Worm (Caenorhabditis elegans) whole organism, early embryonic: ENCODE results near the gene glb-31.
"Not testable (repeated sequence)": the region's sequence is repeated elsewhere in the genome, so short reads cannot be mapped to it uniquely, and the experiment has no call there.

Experiments used
- B0310.2 ChIP-seq: sonication (generic microtip); optimal IDR thresholded peaks from 2 replicates; lab custom pipeline; 2016; ENCODE audit warnings: mild to moderate bottlenecking, missing genetic modification characterization, missing compliant biosample characterization
- F13C5.2 ChIP-seq: sonication (generic microtip); optimal IDR thresholded peaks from 2 replicates; lab custom pipeline; 2017; ENCODE audit warnings: mild to moderate bottlenecking, missing genetic modification characterization, inconsistent platforms, missing compliant biosample characterization
- aly-1 ChIP-seq: sonication (generic microtip); optimal IDR thresholded peaks from 2 replicates; lab custom pipeline; 2016; ENCODE audit warnings: missing genetic modification characterization, missing compliant biosample characterization
- ama-1 ChIP-seq: fragments of 150-350 bp; optimal IDR thresholded peaks from 2 replicates; lab custom pipeline; 2014
- ceh-13 ChIP-seq: fragments of 200-800 bp; sonication (Bioruptor generic); optimal IDR thresholded peaks from 2 replicates; lab custom pipeline; 2018; ENCODE audit warnings: mild to moderate bottlenecking, missing genetic modification characterization, missing compliant biosample characterization
- ceh-36 ChIP-seq: sonication (generic microtip); optimal IDR thresholded peaks from 2 replicates; lab custom pipeline; 2016; ENCODE audit warnings: missing genetic modification characterization, inconsistent platforms, missing compliant biosample characterization
- ets-7 ChIP-seq: sonication (generic microtip); optimal IDR thresholded peaks from 2 replicates; lab custom pipeline; 2016; ENCODE audit warnings: missing genotype, missing genetic modification characterization, missing compliant biosample characterization
- flt-1 ChIP-seq: fragments of 200-800 bp; sonication (Bioruptor generic); IDR thresholded peaks from 2 replicates; pipeline ENCODE4 v1.3.6; 2022; ENCODE audit warnings: missing genetic modification characterization, missing compliant biosample characterization
- hmbx-1 ChIP-seq: sonication (generic microtip); optimal IDR thresholded peaks from 2 replicates; lab custom pipeline; 2016; ENCODE audit warnings: mild to moderate bottlenecking, missing genetic modification characterization, missing compliant biosample characterization
- hmg-4 ChIP-seq: fragments of 200-800 bp; sonication (Bioruptor generic); optimal IDR thresholded peaks from 2 replicates; lab custom pipeline; 2018; ENCODE audit warnings: mild to moderate bottlenecking, missing genetic modification characterization, missing compliant biosample characterization
- hnd-1 ChIP-seq: sonication (generic microtip); optimal IDR thresholded peaks from 2 replicates; lab custom pipeline; 2016; ENCODE audit warnings: missing genetic modification characterization, missing compliant biosample characterization
- pes-1 ChIP-seq: fragments of 200-800 bp; sonication (Bioruptor generic); IDR thresholded peaks from 2 replicates; pipeline ENCODE4 v1.3.6; 2022; ENCODE audit warnings: missing genetic modification reagents, missing genetic modification characterization, missing compliant biosample characterization
- scrt-1 ChIP-seq: fragments of 200-800 bp; sonication (Bioruptor generic); IDR thresholded peaks from 2 replicates; pipeline ENCODE4 v1.3.6; 2022; ENCODE audit warnings: missing genetic modification characterization, missing compliant biosample characterization
- sea-1 ChIP-seq: fragments of 200-800 bp; sonication (Bioruptor generic); conservative IDR thresholded peaks from 2 replicates; pipeline ENCODE4 v1.3.6; 2022; ENCODE audit warnings: missing genetic modification characterization, missing compliant biosample characterization
- tbx-11 ChIP-seq: fragments of 200-800 bp; sonication (Bioruptor generic); IDR thresholded peaks from 2 replicates; pipeline ENCODE4 v1.3.6; 2022; ENCODE audit warnings: missing genetic modification characterization, missing compliant biosample characterization
- tbx-37 ChIP-seq: fragments of 200-800 bp; sonication (Bioruptor generic); conservative IDR thresholded peaks from 2 replicates; pipeline ENCODE4 v1.3.6; 2022; ENCODE audit warnings: missing genetic modification reagents, missing genetic modification characterization, missing compliant biosample characterization
- tra-4 ChIP-seq: sonication (generic microtip); optimal IDR thresholded peaks from 2 replicates; lab custom pipeline; 2017; ENCODE audit warnings: missing genetic modification characterization, missing compliant biosample characterization

Gene glb-31

ce11 chrII:1297044-1297696 is 4.3 kb downstream of the glb-31 start:
- TF ChIP-seq ets-7 (tag; lab: Kevin White, UChicago) = no peak
- no peak for TF ChIP-seq tbx-37 (GFP tag; lab: Robert Waterston, UW)
- no peak for TF ChIP-seq aly-1 (tag; lab: Kevin White, UChicago)
- TF ChIP-seq scrt-1 (GFP tag; lab: Robert Waterston, UW) = no peak
- TF ChIP-seq ceh-13 (GFP tag; lab: Kevin White, UChicago) = no peak
- no peak for TF ChIP-seq tbx-11 (GFP tag; lab: Robert Waterston, UW)
- no peak for TF ChIP-seq ama-1 (lab: Kevin White, UChicago)

DNA sequence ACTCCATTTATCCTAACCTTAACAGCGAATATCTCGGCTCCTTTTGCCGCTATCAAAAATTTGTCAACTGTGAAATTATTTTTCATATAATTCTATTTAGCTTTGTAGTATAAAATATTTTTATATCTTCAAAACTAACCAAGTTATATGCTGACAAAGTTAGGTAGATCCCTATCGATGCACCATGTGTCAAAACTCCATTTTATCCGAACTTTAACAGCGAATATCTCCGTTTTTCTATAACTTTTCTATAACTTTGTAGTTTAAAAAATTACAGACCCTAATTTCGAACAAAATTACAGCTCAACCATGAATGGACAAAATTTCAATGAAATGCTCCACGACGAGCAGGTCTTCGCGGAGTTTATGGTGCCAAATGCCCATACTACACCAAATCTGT is 5.7 kb downstream of the glb-31 start, which contains the start of gene Y57G7A.2:
Gene Y57G7A.2 (plus strand): TSS at position 301 of the 400 bp plus-strand sequence.
- TF ChIP-seq ets-7 (tag; lab: Kevin White, UChicago) = no peak
- no peak for TF ChIP-seq sea-1 (GFP tag; lab: Robert Waterston, UW)
- no peak for TF ChIP-seq B0310.2
- no peak for TF ChIP-seq tra-4
- no peak for TF ChIP-seq tbx-11 (GFP tag; lab: Robert Waterston, UW)
- TF ChIP-seq F13C5.2 (tag; lab: Kevin White, UChicago) = no peak
- TF ChIP-seq hmbx-1 (tag; lab: Kevin White, UChicago) = no peak
- TF ChIP-seq tbx-37 (GFP tag; lab: Robert Waterston, UW) = no peak
- no peak for TF ChIP-seq aly-1 (tag; lab: Kevin White, UChicago)
- no peak for TF ChIP-seq ama-1 (lab: Kevin White, UChicago)
- TF ChIP-seq ceh-36 = no peak
- no peak for TF ChIP-seq hnd-1
- TF ChIP-seq ceh-13 (GFP tag; lab: Kevin White, UChicago) = no peak
- no peak for TF ChIP-seq pes-1
- no peak for TF ChIP-seq flt-1
- TF ChIP-seq hmg-4 (GFP tag; lab: Kevin White, UChicago) = no peak
- TF ChIP-seq scrt-1 (GFP tag; lab: Robert Waterston, UW) = no peak

DNA sequence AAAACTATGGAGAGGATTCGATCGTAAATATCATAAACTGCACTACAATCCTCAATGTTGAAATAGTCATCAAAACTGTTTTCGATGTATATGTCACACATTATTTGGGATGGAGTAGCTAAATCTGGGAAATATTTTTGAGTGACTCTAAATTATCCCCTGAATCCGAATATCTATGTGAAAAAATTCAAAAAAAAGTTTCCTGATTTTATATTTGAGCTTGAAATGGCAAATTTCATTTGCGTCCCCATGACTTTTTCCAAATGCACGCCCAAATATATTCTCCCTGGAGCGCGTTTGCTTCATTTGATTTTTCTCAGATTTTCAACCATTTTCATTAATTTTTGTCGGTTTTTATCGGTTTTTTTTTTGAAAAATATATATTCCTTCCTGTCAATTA is 8.3 kb downstream of the glb-31 start, which contains the start of gene srz-64:
Gene srz-64 (minus strand): TSS at position 101 of the 400 bp plus-strand sequence.
- TF ChIP-seq scrt-1 (GFP tag; lab: Robert Waterston, UW) = no peak
- TF ChIP-seq B0310.2 = no peak
- TF ChIP-seq tra-4 = no peak
- TF ChIP-seq sea-1 (GFP tag; lab: Robert Waterston, UW) = no peak
- no peak for TF ChIP-seq F13C5.2 (tag; lab: Kevin White, UChicago)
- TF ChIP-seq hnd-1 = no peak
- TF ChIP-seq flt-1 = no peak
- TF ChIP-seq hmbx-1 (tag; lab: Kevin White, UChicago) = no peak
- no peak for TF ChIP-seq ceh-36
- no peak for TF ChIP-seq aly-1 (tag; lab: Kevin White, UChicago)
- TF ChIP-seq tbx-37 (GFP tag; lab: Robert Waterston, UW) = no peak
- no peak for TF ChIP-seq tbx-11 (GFP tag; lab: Robert Waterston, UW)
- TF ChIP-seq ets-7 (tag; lab: Kevin White, UChicago) = no peak
- TF ChIP-seq ama-1 (lab: Kevin White, UChicago) = no peak
- TF ChIP-seq ceh-13 (GFP tag; lab: Kevin White, UChicago) = no peak
- TF ChIP-seq pes-1 = no peak
- no peak for TF ChIP-seq hmg-4 (GFP tag; lab: Kevin White, UChicago)

DNA sequence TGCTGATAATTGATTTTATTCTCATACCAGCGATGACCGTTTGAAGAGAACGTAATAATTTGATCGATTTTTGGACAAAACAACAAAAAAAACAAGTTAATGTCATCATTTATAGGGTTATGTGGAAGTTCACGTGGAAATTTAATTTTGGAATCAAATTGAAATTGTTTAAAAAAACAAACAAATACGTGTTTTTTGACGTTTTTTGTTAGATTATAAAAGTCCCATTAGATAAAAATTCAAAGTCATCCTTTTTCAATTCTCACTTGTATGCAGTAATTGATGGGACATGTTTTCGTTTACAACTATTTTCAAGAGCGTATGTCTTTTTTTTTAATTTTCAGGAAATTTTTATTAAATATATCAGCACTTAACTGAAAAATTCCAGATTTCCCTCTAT is 15.9 kb downstream of the glb-31 start, which contains the start of the genes Y57G7A.6 and Y57G7A.3:
Gene Y57G7A.6 (minus strand): TSS at position 101 of the 400 bp plus-strand sequence.
Gene Y57G7A.3 (plus strand): TSS at position 269 of the 400 bp plus-strand sequence.
- TF ChIP-seq B0310.2 = no peak
- TF ChIP-seq hnd-1 = no peak
- no peak for TF ChIP-seq F13C5.2 (tag; lab: Kevin White, UChicago)
- no peak for TF ChIP-seq scrt-1 (GFP tag; lab: Robert Waterston, UW)
- no peak for TF ChIP-seq ama-1 (lab: Kevin White, UChicago)
- no peak for TF ChIP-seq aly-1 (tag; lab: Kevin White, UChicago)
- TF ChIP-seq ceh-36 = no peak
- no peak for TF ChIP-seq hmbx-1 (tag; lab: Kevin White, UChicago)
- no peak for TF ChIP-seq sea-1 (GFP tag; lab: Robert Waterston, UW)
- no peak for TF ChIP-seq ceh-13 (GFP tag; lab: Kevin White, UChicago)

- no peak for TF ChIP-seq flt-1
Observed at ce11 chrII:1284985-1285384, 16.5 kb downstream of the glb-31 start.

- not testable (repeated sequence) for TF ChIP-seq aly-1 (tag; lab: Kevin White, UChicago); scrt-1 (GFP tag; lab: Robert Waterston, UW); ets-7 (tag; lab: Kevin White, UChicago)
Observed at ce11 chrII:1278350-1278749, 23.1 kb downstream of the glb-31 start, which contains the start of gene srz-63. Gene srz-63, plus strand, starts transcription at chrII:1278650.

DNA sequence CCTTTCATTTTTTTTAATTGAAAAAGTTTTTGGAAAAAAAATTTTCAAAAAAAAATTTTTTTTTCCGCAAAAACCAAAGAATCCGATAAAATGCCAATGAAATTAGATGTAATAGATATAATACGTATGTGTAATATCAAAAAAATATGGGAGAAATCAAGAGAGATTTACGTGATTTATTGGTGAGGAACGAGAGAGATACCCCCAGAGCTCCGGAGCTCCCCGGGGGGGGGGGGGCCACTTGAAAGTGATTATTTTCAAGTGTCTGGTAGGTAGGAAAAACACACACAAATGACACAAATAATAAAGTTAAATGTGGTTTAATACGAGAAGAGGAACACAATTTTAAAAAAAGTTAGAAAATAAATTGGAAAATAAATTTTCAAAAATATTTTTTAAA is 24.7 kb downstream of the glb-31 start, which contains the start of gene Y57G7A.11:
Gene Y57G7A.11 (minus strand): TSS at position 101 of the 400 bp plus-strand sequence.
- TF ChIP-seq ama-1 (lab: Kevin White, UChicago) = no peak
- no peak for TF ChIP-seq hmg-4 (GFP tag; lab: Kevin White, UChicago)
- no peak for TF ChIP-seq scrt-1 (GFP tag; lab: Robert Waterston, UW)
- no peak for TF ChIP-seq aly-1 (tag; lab: Kevin White, UChicago)
- TF ChIP-seq ceh-13 (GFP tag; lab: Kevin White, UChicago) = no peak
- no peak for TF ChIP-seq tbx-37 (GFP tag; lab: Robert Waterston, UW)
- TF ChIP-seq ceh-36 = no peak
- TF ChIP-seq sea-1 (GFP tag; lab: Robert Waterston, UW) = no peak
- TF ChIP-seq F13C5.2 (tag; lab: Kevin White, UChicago) = no peak
- no peak for TF ChIP-seq ets-7 (tag; lab: Kevin White, UChicago)
- no peak for TF ChIP-seq pes-1
- TF ChIP-seq tbx-11 (GFP tag; lab: Robert Waterston, UW) = no peak
